Worm (Caenorhabditis elegans) whole organism, young adult: ENCODE measurements around the gene M05D6.8.
A peak's percentile ranks its signal among the peaks of the same experiment; 100 is the strongest.
"Not testable (repeated sequence)": the region's sequence is repeated elsewhere in the genome, so short reads cannot be mapped to it uniquely, and the experiment has no call there.

Experiments used
- F10E7.11 ChIP-seq: sonication (generic microtip); optimal IDR thresholded peaks from 2 replicates; lab custom pipeline; 2017; ENCODE audit warnings: mild to moderate bottlenecking, missing genetic modification characterization, moderate library complexity, missing compliant biosample characterization
- F33H1.4 ChIP-seq: fragments of 200-800 bp; sonication (Bioruptor generic); IDR thresholded peaks from 2 replicates; pipeline ENCODE4 v1.3.6; 2022; ENCODE audit warnings: missing genetic modification reagents, missing genetic modification characterization, missing compliant biosample characterization
- F49E8.2 ChIP-seq: sonication (generic microtip); optimal IDR thresholded peaks from 3 replicates; lab custom pipeline; 2017; ENCODE audit warnings: missing genetic modification characterization, mild to moderate bottlenecking, missing compliant biosample characterization, antibody characterized with exemption, moderate library complexity; ENCODE audit not compliant: insufficient read depth
- F57C9.4 ChIP-seq: sonication (generic microtip); optimal IDR thresholded peaks from 2 replicates; lab custom pipeline; 2017; ENCODE audit warnings: mild to moderate bottlenecking, missing genetic modification characterization, missing compliant biosample characterization
- T26A5.8 ChIP-seq: sonication (generic microtip); optimal IDR thresholded peaks from 2 replicates; lab custom pipeline; 2016; ENCODE audit warnings: missing genetic modification characterization, missing compliant biosample characterization
- Y67H2A.10 ChIP-seq: fragments of 200-800 bp; sonication (Bioruptor generic); conservative IDR thresholded peaks from 2 replicates; pipeline ENCODE4 v1.3.6; 2022; ENCODE audit warnings: missing genetic modification reagents, missing genetic modification characterization, missing compliant biosample characterization
- aptf-3 ChIP-seq: fragments of 200-800 bp; sonication (Bioruptor generic); IDR thresholded peaks from 2 replicates; pipeline ENCODE4 v1.3.6; 2022; ENCODE audit warnings: missing genetic modification characterization, missing compliant biosample characterization
- atf-7 ChIP-seq: sonication (generic microtip); optimal IDR thresholded peaks from 2 replicates; lab custom pipeline; 2017; ENCODE audit warnings: mild to moderate bottlenecking, missing genetic modification characterization, missing compliant biosample characterization
- attf-3 ChIP-seq: fragments of 200-800 bp; sonication (Bioruptor generic); conservative IDR thresholded peaks from 2 replicates; pipeline ENCODE4 v1.3.6; 2022; ENCODE audit warnings: missing genetic modification reagents, missing genetic modification characterization, missing compliant biosample characterization
- attf-5 ChIP-seq: fragments of 200-800 bp; sonication (Bioruptor generic); optimal IDR thresholded peaks from 2 replicates; lab custom pipeline; 2018; ENCODE audit warnings: mild to moderate bottlenecking, missing genetic modification characterization, missing compliant biosample characterization
- cebp-1 ChIP-seq, 2 experiments: fragments of 200-800 bp in 1 of 2; sonication (Bioruptor generic) in 1 of 2; sonication (generic microtip) in 1 of 2; IDR thresholded peaks in 1 of 2; optimal IDR thresholded peaks in 1 of 2; 2 replicates each; pipeline versions ENCODE4 v1.3.6 to Lab custom; 2017 to 2022; ENCODE audit warnings: missing compliant biosample characterization in 2 of 2, missing genetic modification characterization in 2 of 2, mild to moderate bottlenecking in 1 of 2, missing genetic modification reagents in 1 of 2, moderate library complexity in 1 of 2
- ceh-40 ChIP-seq: fragments of 200-800 bp; sonication (Bioruptor generic); IDR thresholded peaks from 2 replicates; pipeline ENCODE4 v1.3.6; 2022; ENCODE audit warnings: missing genetic modification characterization, missing compliant biosample characterization
- chd-7 ChIP-seq: sonication (generic microtip); optimal IDR thresholded peaks from 2 replicates; lab custom pipeline; 2016; ENCODE audit warnings: mild to moderate bottlenecking, missing genetic modification characterization, moderate library complexity, missing compliant biosample characterization
- dox-1 ChIP-seq: fragments of 200-800 bp; sonication (Bioruptor generic); IDR thresholded peaks from 2 replicates; pipeline ENCODE4 v1.3.6; 2022; ENCODE audit warnings: missing genetic modification reagents, missing genetic modification characterization, missing compliant biosample characterization
- efl-1 ChIP-seq: fragments of 150-350 bp; optimal IDR thresholded peaks from 2 replicates; lab custom pipeline; 2014; ENCODE audit warnings: missing biosample characterization, missing genetic modification reagents, missing genetic modification characterization
- egrh-3 ChIP-seq: fragments of 200-800 bp; sonication (Bioruptor generic); IDR thresholded peaks from 2 replicates; pipeline ENCODE4 v1.3.6; 2022; ENCODE audit warnings: missing genetic modification reagents, missing genetic modification characterization, missing compliant biosample characterization
- hrde-1 ChIP-seq: sonication (generic microtip); optimal IDR thresholded peaks from 2 replicates; lab custom pipeline; 2016; ENCODE audit warnings: missing genetic modification characterization, mild to moderate bottlenecking, missing compliant biosample characterization, moderate library complexity, missing genotype, missing genetic modification reagents, borderline replicate concordance
- hsf-1 ChIP-seq: fragments of 200-800 bp; sonication (Bioruptor generic); IDR thresholded peaks from 2 replicates; pipeline ENCODE4 v1.3.6; 2022; ENCODE audit warnings: missing genetic modification reagents, missing genetic modification characterization, missing compliant biosample characterization
- let-607 ChIP-seq, 2 experiments: fragments of 200-800 bp in 1 of 2; sonication (Bioruptor generic) in 1 of 2; sonication (generic microtip) in 1 of 2; optimal IDR thresholded peaks; 2 replicates each; lab custom pipeline; 2016 to 2018; ENCODE audit warnings: mild to moderate bottlenecking in 2 of 2, missing compliant biosample characterization in 2 of 2, missing genetic modification characterization in 2 of 2, moderate library complexity in 2 of 2, missing genotype in 1 of 2
- lin-26 ChIP-seq: fragments of 200-800 bp; sonication (Bioruptor generic); IDR thresholded peaks from 2 replicates; pipeline ENCODE4 v1.3.6; 2022; ENCODE audit warnings: missing genetic modification reagents, missing genetic modification characterization, missing compliant biosample characterization
- lin-35 ChIP-seq, 3 experiments: fragments of 150-350 bp in 2 of 3; sonication (generic microtip) in 1 of 3; optimal IDR thresholded peaks; 2 replicates each; lab custom pipeline; 2014 to 2018; ENCODE audit warnings: missing biosample characterization in 3 of 3, missing genetic modification characterization in 3 of 3, missing genetic modification reagents in 3 of 3
- lin-54 ChIP-seq: fragments of 200-800 bp; sonication (Bioruptor generic); optimal IDR thresholded peaks from 2 replicates; lab custom pipeline; 2018; ENCODE audit warnings: mild to moderate bottlenecking, missing genetic modification characterization, missing compliant biosample characterization
- lsl-1 ChIP-seq: fragments of 200-800 bp; sonication (Bioruptor generic); optimal IDR thresholded peaks from 2 replicates; lab custom pipeline; 2018; ENCODE audit warnings: mild to moderate bottlenecking, missing genetic modification characterization, moderate library complexity, missing compliant biosample characterization
- lsy-27 ChIP-seq: sonication (generic microtip); optimal IDR thresholded peaks from 2 replicates; lab custom pipeline; 2017; ENCODE audit warnings: missing genetic modification characterization, mild to moderate bottlenecking, missing compliant biosample characterization, antibody characterized with exemption, missing genotype, borderline replicate concordance; ENCODE audit not compliant: insufficient read depth
- madf-10 ChIP-seq: sonication (generic microtip); optimal IDR thresholded peaks from 2 replicates; lab custom pipeline; 2016; ENCODE audit warnings: mild to moderate bottlenecking, missing genetic modification characterization, missing compliant biosample characterization
- madf-3 ChIP-seq: fragments of 200-800 bp; sonication (Bioruptor generic); IDR thresholded peaks from 2 replicates; pipeline ENCODE4 v1.3.6; 2022; ENCODE audit warnings: missing genetic modification reagents, missing genetic modification characterization, missing compliant biosample characterization
- madf-6 ChIP-seq: fragments of 200-800 bp; sonication (Bioruptor generic); IDR thresholded peaks from 2 replicates; pipeline ENCODE4 v1.3.6; 2022; ENCODE audit warnings: missing genetic modification reagents, missing genetic modification characterization, missing compliant biosample characterization
- mes-4 ChIP-seq: sonication (generic microtip); optimal IDR thresholded peaks from 2 replicates; lab custom pipeline; 2016; ENCODE audit warnings: missing genotype, missing genetic modification characterization, missing compliant biosample characterization
- nfyb-1 ChIP-seq: fragments of 200-800 bp; sonication (Bioruptor generic); IDR thresholded peaks from 2 replicates; pipeline ENCODE4 v1.3.6; 2022; ENCODE audit warnings: missing genetic modification reagents, missing genetic modification characterization, missing compliant biosample characterization
- pbrm-1 ChIP-seq: fragments of 200-800 bp; sonication (Bioruptor generic); IDR thresholded peaks from 2 replicates; pipeline ENCODE4 v1.3.6; 2022; ENCODE audit warnings: missing genetic modification reagents, missing genetic modification characterization, missing compliant biosample characterization
- pha-4 ChIP-seq: fragments of 150-350 bp; sonication (generic microtip); optimal IDR thresholded peaks from 2 replicates; lab custom pipeline; 2014; ENCODE audit warnings: missing biosample characterization, missing genetic modification reagents, missing genetic modification characterization
- rcor-1 ChIP-seq: fragments of 200-800 bp; sonication (Bioruptor generic); IDR thresholded peaks from 2 replicates; pipeline ENCODE4 v1.3.6; 2022; ENCODE audit warnings: missing genetic modification reagents, missing genetic modification characterization, missing compliant biosample characterization
- rpc-1 ChIP-seq, 2 experiments: fragments of 150-350 bp in 1 of 2; sonication (generic microtip) in 1 of 2; optimal IDR thresholded peaks; 2 replicates each; lab custom pipeline; 2014 to 2018; ENCODE audit warnings: missing biosample characterization in 1 of 2, missing genetic modification characterization in 1 of 2, missing genetic modification reagents in 1 of 2, missing genotype in 1 of 2
- snpc-3.4 ChIP-seq: sonication (generic microtip); optimal IDR thresholded peaks from 2 replicates; lab custom pipeline; 2017; ENCODE audit warnings: missing genetic modification characterization, mild to moderate bottlenecking, missing compliant biosample characterization, antibody characterized with exemption, moderate library complexity, missing genotype, missing genetic modification reagents
- zfh-2 ChIP-seq: fragments of 200-800 bp; sonication (Bioruptor generic); conservative IDR thresholded peaks from 2 replicates; pipeline ENCODE4 v1.3.6; 2022; ENCODE audit warnings: missing genetic modification reagents, missing genetic modification characterization, missing compliant biosample characterization
- ztf-22 ChIP-seq: fragments of 200-800 bp; sonication (Bioruptor generic); optimal IDR thresholded peaks from 2 replicates; lab custom pipeline; 2018; ENCODE audit warnings: mild to moderate bottlenecking, missing genetic modification characterization, moderate library complexity, missing compliant biosample characterization

Gene M05D6.8

DNA sequence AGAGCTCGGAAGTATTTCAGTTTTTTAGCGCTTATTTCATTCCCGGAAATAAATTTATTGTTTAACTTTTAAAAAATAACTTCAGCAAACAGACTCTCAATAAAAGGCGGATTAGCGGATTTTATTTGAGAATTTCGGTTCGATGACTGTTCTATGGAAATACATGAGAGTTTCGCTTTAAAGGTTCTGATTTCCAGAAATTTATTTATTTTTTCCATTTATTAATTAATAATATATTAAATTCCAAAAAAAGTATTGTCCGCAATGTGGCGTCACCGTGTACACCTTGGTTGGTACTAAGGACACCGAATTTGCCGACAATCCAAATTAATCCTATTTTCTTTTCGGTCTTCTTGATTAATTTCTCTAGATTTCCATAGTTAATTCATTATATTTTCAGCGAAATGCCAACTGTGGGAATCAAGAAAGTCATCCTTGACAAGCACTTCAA lies 6.6 kb downstream of the M05D6.8 start, which contains the start of gene fars-3 (continued):
- TF ChIP-seq pha-4 (tag; lab: Kevin White, UChicago) (no peak), T26A5.8 (tag; lab: Kevin White, UChicago) (peak; percentile 0), pbrm-1 (GFP tag; lab: Robert Waterston, UW) (peak; percentile 36; the same call in 1 of the 2 replicates)
- TF ChIP-seq, all 124 proteins: peak for 33

DNA sequence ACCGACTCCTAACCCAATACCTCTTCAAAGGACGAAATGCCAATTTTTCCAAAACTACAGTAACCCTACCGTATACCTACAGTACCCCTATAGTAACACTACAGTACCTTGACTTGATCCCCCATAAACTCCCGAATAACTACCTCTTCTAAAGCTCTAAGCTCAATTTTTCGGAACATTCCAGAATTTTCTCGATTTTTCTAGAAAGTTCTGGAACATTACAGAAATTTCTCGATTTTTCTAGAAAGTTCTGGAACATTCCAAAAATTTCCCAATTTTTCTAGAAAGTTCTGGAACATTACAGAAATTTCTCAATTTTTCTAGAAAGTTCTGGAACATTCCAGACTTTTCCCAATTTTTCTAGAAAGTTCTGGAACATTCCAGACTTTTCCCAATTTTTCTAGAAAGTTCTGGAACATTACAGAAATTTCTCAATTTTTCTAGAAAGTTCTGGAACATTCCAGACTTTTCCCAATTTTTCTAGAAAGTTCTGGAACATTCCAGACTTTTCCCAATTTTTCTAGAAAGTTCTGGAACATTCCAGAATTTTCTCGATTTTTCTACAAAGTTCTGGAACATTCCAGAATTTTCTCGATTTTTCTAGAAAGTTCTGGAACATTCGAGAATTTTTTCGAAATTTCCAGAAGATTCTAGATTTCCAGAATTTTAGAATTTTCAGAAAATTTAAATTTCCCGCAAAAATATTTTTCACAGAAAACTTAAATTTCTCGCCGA lies 11.0 kb downstream of the M05D6.8 start:
- TF ChIP-seq ceh-40 (GFP tag; lab: Robert Waterston, UW) (0 out of 2 replicates have a peak, but pooled peaks have one; percentile 33), madf-6 (GFP tag; lab: Robert Waterston, UW) (peak; percentile 27), rpc-1 (optimal IDR thresholded peaks at IDR 0.05; lab: Kevin White, UChicago) (peak; percentile 3), dox-1 (GFP tag; lab: Robert Waterston, UW) (peak; percentile 68), madf-3 (peak; percentile 68; the same call in 1 of the 2 replicates), rcor-1 (GFP tag; lab: Robert Waterston, UW) (peak; percentile 18; the same call in 1 of the 2 replicates), egrh-3 (GFP tag; lab: Robert Waterston, UW) (peak; percentile 51), hsf-1 (GFP tag; lab: Robert Waterston, UW) (peak; percentile 97), aptf-3 (GFP tag; lab: Robert Waterston, UW) (peak; percentile 79; the same call in 1 of the 2 replicates)
- TF ChIP-seq rpc-1 (tag; optimal IDR thresholded peaks at IDR 0.05; lab: Kevin White, UChicago) = not testable (repeated sequence)

DNA sequence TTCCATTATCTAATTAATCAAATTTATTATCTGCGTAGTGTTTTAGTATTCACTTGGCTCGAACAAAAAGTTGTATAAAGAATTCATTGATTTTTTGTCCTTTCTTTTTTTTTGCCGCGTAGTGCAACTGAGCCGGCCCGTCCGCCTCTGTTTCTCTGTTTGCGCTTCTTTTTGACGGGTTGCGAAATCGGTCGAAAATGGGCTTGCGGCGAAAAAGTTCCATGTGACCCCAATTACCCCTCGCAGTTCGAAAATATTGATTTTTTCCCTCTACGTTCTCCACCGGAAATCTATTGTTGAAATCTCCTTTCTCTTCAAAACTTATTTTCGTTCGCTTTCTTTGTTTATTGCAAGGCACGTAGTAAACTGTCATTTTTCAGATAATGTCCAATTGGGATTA lies 13.6 kb downstream of the M05D6.8 start, which contains the start of gene zyg-9:
Gene zyg-9, plus strand, starts transcription at position 381 of the 400 bp plus-strand sequence.
- TF ChIP-seq snpc-3.4 (tag; lab: Kevin White, UChicago) (no peak), attf-5 (GFP tag; lab: Kevin White, UChicago) (peak; percentile 76), lin-54 (GFP tag; lab: Kevin White, UChicago) (peak; percentile 26), lin-35 (GFP tag; optimal IDR thresholded peaks at IDR 0.05; lab: Kevin White, UChicago) (peak in 1 of 3 experiments; percentile 53), Y67H2A.10 (GFP tag; lab: Robert Waterston, UW) (peak; percentile 8; the same call in 1 of the 2 replicates), efl-1 (GFP tag; lab: Kevin White, UChicago) (no peak), pbrm-1 (GFP tag; lab: Robert Waterston, UW) (0 out of 2 replicates have a peak, but pooled peaks have one; percentile 22), atf-7 (tag; lab: Kevin White, UChicago) (no peak), mes-4 (tag; lab: Kevin White, UChicago) (no peak), cebp-1 (GFP tag; IDR thresholded peaks at IDR 0.05; lab: Robert Waterston, UW) (peak; percentile 96), cebp-1 (tag; optimal IDR thresholded peaks at IDR 0.05; lab: Kevin White, UChicago) (peak; percentile 99), nfyb-1 (peak; percentile 14; the same call in 1 of the 2 replicates), zfh-2 (GFP tag; lab: Robert Waterston, UW) (peak; percentile 69; the same call in 1 of the 2 replicates), lin-26 (GFP tag; lab: Robert Waterston, UW) (peak; percentile 27; the same call in 1 of the 2 replicates)
- TF ChIP-seq, all 124 proteins: peak for 9

DNA sequence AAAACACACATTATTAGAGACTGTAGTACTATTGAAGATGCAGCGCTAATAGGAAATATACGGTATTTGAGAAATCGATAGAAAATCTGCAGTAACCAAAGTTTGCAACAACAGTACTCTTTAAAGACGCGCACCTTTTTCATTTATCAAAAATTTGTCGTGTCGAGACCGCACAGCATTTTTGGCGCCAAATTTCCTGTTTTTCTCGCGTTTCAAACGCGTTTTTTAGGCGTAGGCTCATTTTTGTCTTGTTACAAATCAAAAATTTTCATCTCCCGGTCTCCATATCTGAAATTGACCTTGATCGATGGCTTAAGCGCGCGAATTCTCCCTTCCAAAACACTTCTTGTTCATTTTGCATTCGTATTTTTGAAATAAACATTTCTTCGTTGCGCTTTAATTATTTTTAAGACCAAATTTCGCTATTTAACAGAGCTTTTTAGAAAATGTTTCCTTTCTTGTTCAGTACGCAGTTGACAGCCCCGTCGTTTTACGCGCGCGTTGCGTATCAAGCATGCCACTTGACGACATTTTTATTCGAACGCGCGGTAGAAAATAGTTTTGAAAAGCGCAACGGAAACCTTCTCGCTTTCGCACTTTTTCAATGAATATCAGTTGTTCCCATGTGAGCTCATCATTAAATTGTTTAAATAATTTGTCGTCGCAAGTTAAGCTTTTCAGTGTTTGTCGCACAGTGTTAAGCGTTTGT lies 14.2 kb downstream of the M05D6.8 start:
- peak; percentile 81 for TF ChIP-seq lsl-1 (GFP tag; lab: Kevin White, UChicago)
- TF ChIP-seq F33H1.4 (GFP tag; lab: Robert Waterston, UW) = peak; percentile 84
- TF ChIP-seq hrde-1 (tag; lab: Kevin White, UChicago) = no peak
- no peak for TF ChIP-seq T26A5.8 (tag; lab: Kevin White, UChicago)
- TF ChIP-seq F10E7.11 (tag; lab: Kevin White, UChicago) = no peak
- no peak for TF ChIP-seq lsy-27 (tag; lab: Kevin White, UChicago)
- no peak for TF ChIP-seq attf-3 (GFP tag; lab: Robert Waterston, UW)
- TF ChIP-seq F57C9.4 (tag; lab: Kevin White, UChicago) = no peak
- TF ChIP-seq dox-1 (GFP tag; lab: Robert Waterston, UW) = 0 out of 2 replicates have a peak, but pooled peaks have one; percentile 18
- TF ChIP-seq chd-7 (tag; lab: Kevin White, UChicago) = no peak
- TF ChIP-seq F49E8.2 (tag; lab: Kevin White, UChicago) = peak; percentile 60
- TF ChIP-seq ztf-22 (GFP tag; lab: Kevin White, UChicago) = no peak
- TF ChIP-seq snpc-3.4 (tag; lab: Kevin White, UChicago) = peak; percentile 74
- TF ChIP-seq let-607 (tag; optimal IDR thresholded peaks at IDR 0.05; lab: Kevin White, UChicago) = no peak
- TF ChIP-seq ceh-40 (GFP tag; lab: Robert Waterston, UW) = no peak
- no peak for TF ChIP-seq madf-10 (tag; lab: Kevin White, UChicago)
- TF ChIP-seq madf-6 (GFP tag; lab: Robert Waterston, UW) = peak; percentile 94
